Worm (Caenorhabditis elegans) whole organism, young adult: ENCODE data around the gene Y37D8A.4.

Source experiments
- F10E7.11 ChIP-seq: sonication (generic microtip); optimal IDR thresholded peaks from 2 replicates; lab custom pipeline; 2017; ENCODE audit warnings: mild to moderate bottlenecking, missing genetic modification characterization, moderate library complexity, missing compliant biosample characterization
- F57A8.1 ChIP-seq: fragments of 200-800 bp; sonication (Bioruptor generic); optimal IDR thresholded peaks from 2 replicates; lab custom pipeline; 2018; ENCODE audit warnings: mild to moderate bottlenecking, missing genetic modification characterization, moderate library complexity, missing compliant biosample characterization
- aptf-2 ChIP-seq: fragments of 200-800 bp; sonication (Bioruptor generic); conservative IDR thresholded peaks from 2 replicates; pipeline ENCODE4 v1.3.6; 2022; ENCODE audit warnings: missing genetic modification reagents, missing genetic modification characterization, missing compliant biosample characterization
- ceh-79 ChIP-seq: sonication (generic microtip); optimal IDR thresholded peaks from 2 replicates; lab custom pipeline; 2017; ENCODE audit warnings: mild to moderate bottlenecking, missing genetic modification characterization, missing compliant biosample characterization
- dpl-1 ChIP-seq: fragments of 150-350 bp; optimal IDR thresholded peaks from 2 replicates; lab custom pipeline; 2014; ENCODE audit warnings: missing biosample characterization, missing genetic modification reagents, missing genetic modification characterization
- gei-17 ChIP-seq: fragments of 200-800 bp; sonication (Bioruptor generic); optimal IDR thresholded peaks from 2 replicates; lab custom pipeline; 2018; ENCODE audit warnings: mild to moderate bottlenecking, missing genetic modification characterization, missing compliant biosample characterization
- hrde-1 ChIP-seq: sonication (generic microtip); optimal IDR thresholded peaks from 2 replicates; lab custom pipeline; 2016; ENCODE audit warnings: missing genetic modification characterization, mild to moderate bottlenecking, missing compliant biosample characterization, moderate library complexity, missing genotype, missing genetic modification reagents, borderline replicate concordance
- pha-4 ChIP-seq: fragments of 150-350 bp; sonication (generic microtip); optimal IDR thresholded peaks from 2 replicates; lab custom pipeline; 2014; ENCODE audit warnings: missing biosample characterization, missing genetic modification reagents, missing genetic modification characterization
- sdz-38 ChIP-seq: sonication (generic microtip); optimal IDR thresholded peaks from 2 replicates; lab custom pipeline; 2016; ENCODE audit warnings: missing genotype, missing genetic modification characterization, missing compliant biosample characterization
- snpc-4 ChIP-seq, 5 experiments: fragments of 150-350 bp in 1 of 5; sonication (generic microtip) in 4 of 5; optimal IDR thresholded peaks; 2 replicates each; lab custom pipeline; 2014 to 2018; ENCODE audit warnings: missing genetic modification characterization in 5 of 5, missing biosample characterization in 3 of 5, antibody characterized with exemption in 2 of 5, mild to moderate bottlenecking in 2 of 5, missing compliant biosample characterization in 2 of 5, missing genotype in 2 of 5, moderate library complexity in 2 of 5, missing genetic modification reagents in 1 of 5

- TF ChIP-seq F57A8.1 (no peak), snpc-4 (GFP tag; optimal IDR thresholded peaks at IDR 0.05; lab: Kevin White, UChicago) (no peak), snpc-4 (tag; optimal IDR thresholded peaks at IDR 0.05; lab: Kevin White, UChicago) (no peak), aptf-2 (GFP tag; lab: Robert Waterston, UW) (no peak), F10E7.11 (tag; lab: Kevin White, UChicago) (no peak), hrde-1 (tag; lab: Kevin White, UChicago) (no peak), dpl-1 (no peak), gei-17 (GFP tag; lab: Kevin White, UChicago) (no peak), ceh-79 (tag; lab: Kevin White, UChicago) (no peak), sdz-38 (tag; lab: Kevin White, UChicago) (no peak), pha-4 (tag; lab: Kevin White, UChicago) (no peak)
These were observed 20.6 kb downstream of the Y37D8A.4 start, which contains the start of gene arx-5 for ce11 chrIII:12818050-12818738.
